Fruit fly (Drosophila melanogaster): ENCODE data around the gene Met.
A peak's percentile ranks its signal among the peaks of the same experiment; 100 is the strongest.

Met gene

DNA sequence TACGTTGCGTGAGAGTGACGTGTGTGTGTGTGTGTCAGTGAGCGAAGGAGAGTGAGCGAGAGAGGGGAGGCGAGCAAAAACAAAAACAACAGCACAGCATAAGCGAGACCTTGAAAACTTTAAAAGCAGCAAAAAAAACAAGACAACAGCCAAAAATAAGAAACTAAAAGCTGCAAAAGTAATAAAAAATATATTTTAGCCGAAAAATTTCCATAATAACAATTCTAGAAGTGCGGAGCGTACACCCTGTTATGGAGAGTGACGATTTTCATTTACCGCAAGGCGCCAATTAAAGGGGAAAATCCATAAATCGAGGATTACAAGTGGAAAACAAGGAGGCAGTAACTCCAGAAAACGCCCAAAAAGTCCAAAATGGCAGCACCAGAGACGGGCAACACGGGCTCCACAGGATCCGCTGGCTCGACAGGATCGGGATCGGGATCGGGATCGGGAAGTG is 600 bp downstream of the Met start (continued):
- TF ChIP-seq ftz-f1 (GFP tag; optimal IDR thresholded peaks at IDR 0.05) (peak; percentile 95), H2.0 (GFP tag; IDR thresholded peaks at IDR 0.05) (no peak), CG4360 (GFP tag; IDR thresholded peaks at IDR 0.05) (peak; percentile 91), sqz (GFP tag; optimal IDR thresholded peaks at IDR 0.05) (peak; percentile 70)

DNA sequence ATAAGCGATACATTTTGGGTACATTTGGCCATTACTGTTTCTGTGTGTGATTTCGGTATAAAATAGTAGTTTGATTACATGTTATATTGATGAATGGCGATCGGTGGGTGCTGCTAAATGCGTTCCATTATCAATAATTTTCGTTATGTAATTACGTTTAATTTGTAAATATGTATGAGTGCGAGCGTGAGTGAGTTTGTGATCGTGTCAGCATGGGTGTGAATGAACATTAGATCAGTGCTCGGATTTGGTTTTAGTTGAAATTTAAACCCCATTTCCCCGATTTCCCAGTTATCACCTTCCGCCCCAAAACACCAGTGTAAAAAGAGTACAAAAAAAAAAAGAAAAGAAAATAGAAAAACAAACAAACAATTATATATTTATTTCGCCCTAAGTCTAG is 3.7 kb downstream of the Met start:
- TF ChIP-seq sens (GFP tag), result peak; percentile 66
- peak; percentile 35 for TF ChIP-seq CG8281 (tag; optimal IDR thresholded peaks at IDR 0.05)
- TF ChIP-seq Poxn (GFP tag; IDR thresholded peaks at IDR 0.05), result no peak
- no peak for TF ChIP-seq Ssrp (tag; optimal IDR thresholded peaks at IDR 0.05)
- peak; percentile 50 for TF ChIP-seq Med (GFP tag)
- TF ChIP-seq CG18764 (GFP tag; optimal IDR thresholded peaks at IDR 0.05), result no peak
- TF ChIP-seq Pdp1 (GFP tag; optimal IDR thresholded peaks at IDR 0.05), result peak in 1 of 2 experiments; percentile 81
- no peak for TF ChIP-seq CG6683 (GFP tag; optimal IDR thresholded peaks at IDR 0.05)
- TF ChIP-seq exex (tag; optimal IDR thresholded peaks at IDR 0.05), result peak; percentile 31
- no peak for TF ChIP-seq gfzf (GFP tag; optimal IDR thresholded peaks at IDR 0.05)
- TF ChIP-seq tx (GFP tag; optimal IDR thresholded peaks at IDR 0.05), result no peak

DNA sequence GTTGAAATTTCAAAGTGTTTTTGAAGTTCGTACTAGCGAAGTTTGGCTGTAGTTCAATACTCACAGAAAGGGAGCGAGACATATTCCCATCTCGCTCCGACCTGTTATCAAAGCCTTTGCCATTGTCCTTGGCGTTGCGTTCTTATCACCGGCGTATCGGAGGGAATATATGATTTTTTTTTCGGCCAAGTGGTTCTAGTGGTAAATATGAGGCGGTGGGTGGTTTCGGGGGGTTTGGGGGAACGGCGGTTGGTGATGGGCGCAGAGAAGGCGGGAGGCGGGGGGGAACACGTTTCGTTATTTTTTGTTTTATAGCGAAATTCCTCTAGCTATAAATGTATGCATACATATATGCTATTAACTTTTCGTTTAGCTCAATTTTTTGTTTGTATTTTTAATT is 4.6 kb downstream of the Met start:
- TF ChIP-seq nom (GFP tag; optimal IDR thresholded peaks at IDR 0.05) (no peak), pb (GFP tag; optimal IDR thresholded peaks at IDR 0.05) (no peak), bowl (GFP tag; IDR thresholded peaks at IDR 0.05) (no peak), vvl (GFP tag; IDR thresholded peaks at IDR 0.05) (no peak), CG18262 (tag; optimal IDR thresholded peaks at IDR 0.05) (no peak), CG3847 (GFP tag; IDR thresholded peaks at IDR 0.05) (no peak), dmrt11E (tag; optimal IDR thresholded peaks at IDR 0.05) (no peak), CG8089 (GFP tag; optimal IDR thresholded peaks at IDR 0.05) (no peak), CG17612 (GFP tag; IDR thresholded peaks at IDR 0.05) (no peak), CG4360 (GFP tag; IDR thresholded peaks at IDR 0.05) (no peak), pzg (GFP tag; optimal IDR thresholded peaks at IDR 0.05) (peak; percentile 5), wdn (GFP tag; IDR thresholded peaks at IDR 0.05) (no peak), ro (GFP tag; IDR thresholded peaks at IDR 0.05) (no peak), Awh (GFP tag; IDR thresholded peaks at IDR 0.05) (no peak), insv (GFP tag; optimal IDR thresholded peaks at IDR 0.05) (no peak), schlank (tag; optimal IDR thresholded peaks at IDR 0.05) (no peak), CG32772 (GFP tag; IDR thresholded peaks at IDR 0.05) (no peak), her (GFP tag; optimal IDR thresholded peaks at IDR 0.05) (no peak), CG30431 (GFP tag; optimal IDR thresholded peaks at IDR 0.05) (no peak), CG6791 (GFP tag; IDR thresholded peaks at IDR 0.05; ENCODE audit: partially characterized antibody) (no peak), NFAT (GFP tag; IDR thresholded peaks at IDR 0.05) (peak; percentile 20; the same call in 1 of the 2 replicates), CG34376 (GFP tag; optimal IDR thresholded peaks at IDR 0.05) (peak; percentile 90), ftz-f1 (GFP tag; optimal IDR thresholded peaks at IDR 0.05) (peak; percentile 85), Dbx (GFP tag; IDR thresholded peaks at IDR 0.05) (no peak), sd (tag; optimal IDR thresholded peaks at IDR 0.05) (peak; percentile 88), Camta (GFP tag; optimal IDR thresholded peaks at IDR 0.05) (no peak), ash1 (GFP tag; optimal IDR thresholded peaks at IDR 0.05) (no peak), sug (tag; optimal IDR thresholded peaks at IDR 0.05) (peak; percentile 50), Nf-YA (GFP tag; IDR thresholded peaks at IDR 0.05) (no peak), Rfx (GFP tag; IDR thresholded peaks at IDR 0.05) (peak; percentile 18; the same call in 1 of the 2 replicates), Eip74EF (GFP tag; optimal IDR thresholded peaks at IDR 0.05) (no peak), CG32532 (GFP tag; IDR thresholded peaks at IDR 0.05) (0 out of 2 replicates have a peak, but pooled peaks have one; percentile 11), ems (GFP tag; optimal IDR thresholded peaks at IDR 0.05) (no peak), CG11093 (GFP tag; IDR thresholded peaks at IDR 0.05) (no peak), scrt (GFP tag; optimal IDR thresholded peaks at IDR 0.05) (no peak), exex (tag; optimal IDR thresholded peaks at IDR 0.05) (peak; percentile 52), CG8281 (tag; optimal IDR thresholded peaks at IDR 0.05) (no peak)
